Fruit fly (Drosophila melanogaster): Measurements from ENCODE around the gene CG7872.

Gene CG7872

DNA sequence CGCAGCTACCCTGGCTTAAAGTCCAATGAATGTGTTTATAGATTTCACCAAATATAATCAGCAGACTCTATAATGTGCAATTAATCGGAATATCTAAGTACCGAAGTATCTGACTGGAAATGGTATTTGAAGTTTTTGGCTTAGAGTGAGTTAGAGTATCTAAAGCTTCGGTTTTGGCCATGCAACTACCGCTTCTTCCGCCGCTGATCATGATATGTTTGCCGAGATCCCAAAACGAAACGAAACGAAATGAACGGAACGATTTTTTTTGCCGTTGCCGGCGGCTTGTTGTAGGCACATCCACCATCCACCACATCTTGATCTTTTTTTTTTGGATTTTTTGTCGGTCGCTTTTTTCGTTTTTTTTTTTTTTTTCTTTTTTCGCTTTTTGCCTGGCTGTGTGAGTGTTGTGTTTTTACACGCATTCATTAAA is 45.0 kb downstream of the CG7872 start (continued):
- TF ChIP-seq CG18476 (GFP tag; optimal IDR thresholded peaks at IDR 0.05) (peak; percentile 49), sim (GFP tag; IDR thresholded peaks at IDR 0.05) (peak; percentile 25; the same call in 1 of the 2 replicates), CG10565 (GFP tag; optimal IDR thresholded peaks at IDR 0.05) (no peak), lov (optimal IDR thresholded peaks at IDR 0.05) (no peak), lov (GFP tag; IDR thresholded peaks at IDR 0.05) (0 out of 3 replicates have a peak, but pooled peaks have one; percentile 40), trh (GFP tag; optimal IDR thresholded peaks at IDR 0.05) (peak; percentile 15), CG8281 (tag; optimal IDR thresholded peaks at IDR 0.05) (peak; percentile 33), HmgD (GFP tag; optimal IDR thresholded peaks at IDR 0.05) (no peak), eve (GFP tag; optimal IDR thresholded peaks at IDR 0.05) (peak in 1 of 2 experiments; percentile 85), yki (optimal IDR thresholded peaks at IDR 0.05) (no peak), Camta (GFP tag; optimal IDR thresholded peaks at IDR 0.05) (peak; percentile 49), Dip2 (GFP tag; IDR thresholded peaks at IDR 0.05) (no peak), CG12299 (tag; optimal IDR thresholded peaks at IDR 0.05) (no peak), row (GFP tag; IDR thresholded peaks at IDR 0.05) (peak; percentile 89), gcm (GFP tag; optimal IDR thresholded peaks at IDR 0.05) (peak; percentile 21), CG15479 (GFP tag; optimal IDR thresholded peaks at IDR 0.05) (no peak), CG13424 (tag; optimal IDR thresholded peaks at IDR 0.05) (peak; percentile 81), amos (GFP tag; IDR thresholded peaks at IDR 0.05; ENCODE audit: partially characterized antibody) (no peak), CG2875 (GFP tag; optimal IDR thresholded peaks at IDR 0.05) (peak; percentile 39), maf-S (GFP tag; optimal IDR thresholded peaks at IDR 0.05) (peak; percentile 56), onecut (GFP tag; IDR thresholded peaks at IDR 0.05) (peak; percentile 79), pzg (GFP tag; optimal IDR thresholded peaks at IDR 0.05) (no peak), H2.0 (GFP tag; IDR thresholded peaks at IDR 0.05) (peak; percentile 86), vvl (GFP tag; IDR thresholded peaks at IDR 0.05) (peak; percentile 93), Atf6 (GFP tag; IDR thresholded peaks at IDR 0.05) (peak; percentile 86), luna (GFP tag; optimal IDR thresholded peaks at IDR 0.05) (peak; percentile 43), CG10462 (GFP tag; optimal IDR thresholded peaks at IDR 0.05) (peak; percentile 39), CG2678 (tag; optimal IDR thresholded peaks at IDR 0.05) (peak; percentile 86), CG34422 (GFP tag; IDR thresholded peaks at IDR 0.05) (peak; percentile 64; the same call in 2 of the 3 replicates), CG32772 (GFP tag; IDR thresholded peaks at IDR 0.05) (peak; percentile 83), CG10366 (GFP tag; IDR thresholded peaks at IDR 0.05) (peak; percentile 88), zen (tag; optimal IDR thresholded peaks at IDR 0.05) (peak; percentile 13), zfh1 (GFP tag; IDR thresholded peaks at IDR 0.05) (peak; percentile 82), kay (GFP tag; optimal IDR thresholded peaks at IDR 0.05) (peak; percentile 50), CG43689 (GFP tag; IDR thresholded peaks at IDR 0.05) (peak; percentile 73), sens-2 (GFP tag; IDR thresholded peaks at IDR 0.05) (peak; percentile 69), CrebB (tag; optimal IDR thresholded peaks at IDR 0.05) (peak; percentile 54), toy (GFP tag; IDR thresholded peaks at IDR 0.05) (peak; percentile 60; the same call in 1 of the 2 replicates), CG31365 (tag; optimal IDR thresholded peaks at IDR 0.05) (peak; percentile 46), ttk (GFP tag; IDR thresholded peaks at IDR 0.05) (peak; percentile 90), Dbx (GFP tag; IDR thresholded peaks at IDR 0.05) (peak; percentile 89), CG14965 (GFP tag; optimal IDR thresholded peaks at IDR 0.05; ENCODE audit: borderline replicate concordance) (no peak), slou (GFP tag; optimal IDR thresholded peaks at IDR 0.05) (peak; percentile 55), Bteb2 (GFP tag; optimal IDR thresholded peaks at IDR 0.05) (peak; percentile 30), CG15011 (GFP tag; optimal IDR thresholded peaks at IDR 0.05) (peak; percentile 45), CG6765 (GFP tag; optimal IDR thresholded peaks at IDR 0.05) (no peak), B-H1 (GFP tag; IDR thresholded peaks at IDR 0.05) (peak; percentile 76), CG4820 (GFP tag; optimal IDR thresholded peaks at IDR 0.05) (peak; percentile 72), CG16779 (GFP tag; IDR thresholded peaks at IDR 0.05) (peak; percentile 78), Side (GFP tag; optimal IDR thresholded peaks at IDR 0.05) (peak; percentile 87), sna (GFP tag; IDR thresholded peaks at IDR 0.05; ENCODE audit: partially characterized antibody) (no peak), zen2 (GFP tag; IDR thresholded peaks at IDR 0.05; ENCODE audit: partially characterized antibody) (no peak)

Measured in whole organism, embryonic.